Worm (Caenorhabditis elegans) whole organism, young adult: Measurements from ENCODE around the gene gsr-1.

ENCODE experiments used
- ZK185.1 ChIP-seq: sonication (generic microtip); optimal IDR thresholded peaks from 2 replicates; lab custom pipeline; 2016; ENCODE audit warnings: mild to moderate bottlenecking, missing genetic modification characterization, missing compliant biosample characterization; ENCODE audit not compliant: poor library complexity, severe bottlenecking
- attf-3 ChIP-seq: fragments of 200-800 bp; sonication (Bioruptor generic); conservative IDR thresholded peaks from 2 replicates; pipeline ENCODE4 v1.3.6; 2022; ENCODE audit warnings: missing genetic modification reagents, missing genetic modification characterization, missing compliant biosample characterization
- lin-35 ChIP-seq, 3 experiments: fragments of 150-350 bp in 2 of 3; sonication (generic microtip) in 1 of 3; optimal IDR thresholded peaks; 2 replicates each; lab custom pipeline; 2014 to 2018; ENCODE audit warnings: missing biosample characterization in 3 of 3, missing genetic modification characterization in 3 of 3, missing genetic modification reagents in 3 of 3

DNA sequence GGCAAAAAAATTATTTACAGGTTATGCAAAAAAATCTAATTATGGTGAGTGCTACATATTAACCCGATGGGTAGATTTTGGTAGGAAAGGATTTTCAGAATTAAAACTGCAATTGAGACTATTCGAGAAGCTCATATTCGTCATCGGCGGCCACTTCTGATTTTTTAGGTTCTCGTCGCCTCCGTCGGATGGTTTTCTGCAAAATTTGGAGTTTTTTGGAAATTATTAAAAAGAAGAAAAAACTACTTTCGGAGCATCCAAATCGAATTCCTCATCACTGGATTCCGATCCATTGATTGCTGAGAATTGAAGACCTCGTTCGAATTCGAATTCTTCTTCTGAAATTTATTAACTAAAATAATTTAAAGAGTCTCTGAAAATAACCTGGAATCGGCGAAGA lies 2.3 kb downstream of the gsr-1 start:
- TF ChIP-seq ZK185.1 (tag; lab: Kevin White, UChicago) = no peak
- no peak for TF ChIP-seq attf-3 (GFP tag; lab: Robert Waterston, UW)
- TF ChIP-seq lin-35 (GFP tag; optimal IDR thresholded peaks at IDR 0.05; lab: Kevin White, UChicago) = no peak
